Worm (Caenorhabditis elegans) whole organism, young adult: Measurements from ENCODE around the gene F46C3.7.

ENCODE experiments used
- C06A6.2 ChIP-seq: fragments of 200-800 bp; sonication (Bioruptor generic); conservative IDR thresholded peaks from 2 replicates; pipeline ENCODE4 v1.3.6; 2022; ENCODE audit warnings: missing genetic modification characterization, missing compliant biosample characterization
- F39B2.1 ChIP-seq: fragments of 200-800 bp; sonication (Bioruptor generic); IDR thresholded peaks from 2 replicates; pipeline ENCODE4 v1.3.6; 2022; ENCODE audit warnings: missing genetic modification reagents, missing genetic modification characterization, missing compliant biosample characterization
- T26A5.8 ChIP-seq: sonication (generic microtip); optimal IDR thresholded peaks from 2 replicates; lab custom pipeline; 2016; ENCODE audit warnings: missing genetic modification characterization, missing compliant biosample characterization
- Y53F4B.3 ChIP-seq: fragments of 200-800 bp; sonication (Bioruptor generic); IDR thresholded peaks from 2 replicates; pipeline ENCODE4 v1.3.6; 2022; ENCODE audit warnings: missing genetic modification reagents, missing genetic modification characterization, missing compliant biosample characterization
- Y53G8AR.9 ChIP-seq: fragments of 200-800 bp; sonication (Bioruptor generic); conservative IDR thresholded peaks from 2 replicates; pipeline ENCODE4 v1.3.6; 2022; ENCODE audit warnings: missing genetic modification reagents, missing genetic modification characterization, missing compliant biosample characterization
- Y95B8A.8 ChIP-seq: fragments of 200-800 bp; sonication (Bioruptor generic); IDR thresholded peaks from 2 replicates; pipeline ENCODE4 v1.3.6; 2022; ENCODE audit warnings: missing genetic modification reagents, missing genetic modification characterization, missing compliant biosample characterization
- aptf-3 ChIP-seq: fragments of 200-800 bp; sonication (Bioruptor generic); IDR thresholded peaks from 2 replicates; pipeline ENCODE4 v1.3.6; 2022; ENCODE audit warnings: missing genetic modification characterization, missing compliant biosample characterization
- atf-7 ChIP-seq: sonication (generic microtip); optimal IDR thresholded peaks from 2 replicates; lab custom pipeline; 2017; ENCODE audit warnings: mild to moderate bottlenecking, missing genetic modification characterization, missing compliant biosample characterization
- attf-5 ChIP-seq: fragments of 200-800 bp; sonication (Bioruptor generic); optimal IDR thresholded peaks from 2 replicates; lab custom pipeline; 2018; ENCODE audit warnings: mild to moderate bottlenecking, missing genetic modification characterization, missing compliant biosample characterization
- attf-6 ChIP-seq: fragments of 200-800 bp; sonication (Bioruptor generic); IDR thresholded peaks from 2 replicates; pipeline ENCODE4 v1.3.6; 2022; ENCODE audit warnings: missing genetic modification reagents, missing genetic modification characterization, missing compliant biosample characterization
- ccch-3 ChIP-seq: fragments of 200-800 bp; sonication (Bioruptor generic); optimal IDR thresholded peaks from 2 replicates; lab custom pipeline; 2018; ENCODE audit warnings: mild to moderate bottlenecking, missing genetic modification characterization, missing compliant biosample characterization
- cebp-1 ChIP-seq, 2 experiments: fragments of 200-800 bp in 1 of 2; sonication (Bioruptor generic) in 1 of 2; sonication (generic microtip) in 1 of 2; IDR thresholded peaks in 1 of 2; optimal IDR thresholded peaks in 1 of 2; 2 replicates each; pipeline versions ENCODE4 v1.3.6 to Lab custom; 2017 to 2022; ENCODE audit warnings: missing compliant biosample characterization in 2 of 2, missing genetic modification characterization in 2 of 2, mild to moderate bottlenecking in 1 of 2, missing genetic modification reagents in 1 of 2, moderate library complexity in 1 of 2
- cebp-2 ChIP-seq: fragments of 200-800 bp; sonication (Bioruptor generic); IDR thresholded peaks from 2 replicates; pipeline ENCODE4 v1.3.6; 2022; ENCODE audit warnings: missing genetic modification characterization, missing compliant biosample characterization
- ceh-58 ChIP-seq: fragments of 200-800 bp; sonication (Bioruptor generic); IDR thresholded peaks from 2 replicates; pipeline ENCODE4 v1.3.6; 2022; ENCODE audit warnings: missing genetic modification characterization, missing compliant biosample characterization
- ceh-79 ChIP-seq: sonication (generic microtip); optimal IDR thresholded peaks from 2 replicates; lab custom pipeline; 2017; ENCODE audit warnings: mild to moderate bottlenecking, missing genetic modification characterization, missing compliant biosample characterization
- chd-7 ChIP-seq: sonication (generic microtip); optimal IDR thresholded peaks from 2 replicates; lab custom pipeline; 2016; ENCODE audit warnings: mild to moderate bottlenecking, missing genetic modification characterization, moderate library complexity, missing compliant biosample characterization
- dpl-1 ChIP-seq: fragments of 150-350 bp; optimal IDR thresholded peaks from 2 replicates; lab custom pipeline; 2014; ENCODE audit warnings: missing biosample characterization, missing genetic modification reagents, missing genetic modification characterization
- efl-1 ChIP-seq: fragments of 150-350 bp; optimal IDR thresholded peaks from 2 replicates; lab custom pipeline; 2014; ENCODE audit warnings: missing biosample characterization, missing genetic modification reagents, missing genetic modification characterization
- egl-44 ChIP-seq: fragments of 200-800 bp; sonication (Bioruptor generic); IDR thresholded peaks from 2 replicates; pipeline ENCODE4 v1.3.6; 2022; ENCODE audit warnings: missing genetic modification reagents, missing genetic modification characterization, missing compliant biosample characterization
- fkh-3 ChIP-seq: sonication (generic microtip); optimal IDR thresholded peaks from 2 replicates; lab custom pipeline; 2016; ENCODE audit warnings: mild to moderate bottlenecking, missing genetic modification characterization, missing compliant biosample characterization
- him-1 ChIP-seq: sonication (generic microtip); optimal IDR thresholded peaks from 2 replicates; lab custom pipeline; 2016; ENCODE audit warnings: missing genotype, missing genetic modification reagents, missing genetic modification characterization, missing compliant biosample characterization
- hmg-1.2 ChIP-seq: fragments of 200-800 bp; sonication (Bioruptor generic); IDR thresholded peaks from 2 replicates; pipeline ENCODE4 v1.3.6; 2022; ENCODE audit warnings: missing genetic modification reagents, missing genetic modification characterization, missing compliant biosample characterization
- lag-1 ChIP-seq: fragments of 200-800 bp; sonication (Bioruptor generic); IDR thresholded peaks from 2 replicates; pipeline ENCODE4 v1.3.6; 2022; ENCODE audit warnings: missing genetic modification reagents, missing genetic modification characterization, missing compliant biosample characterization
- let-607 ChIP-seq, 2 experiments: fragments of 200-800 bp in 1 of 2; sonication (Bioruptor generic) in 1 of 2; sonication (generic microtip) in 1 of 2; optimal IDR thresholded peaks; 2 replicates each; lab custom pipeline; 2016 to 2018; ENCODE audit warnings: mild to moderate bottlenecking in 2 of 2, missing compliant biosample characterization in 2 of 2, missing genetic modification characterization in 2 of 2, moderate library complexity in 2 of 2, missing genotype in 1 of 2
- lin-26 ChIP-seq: fragments of 200-800 bp; sonication (Bioruptor generic); IDR thresholded peaks from 2 replicates; pipeline ENCODE4 v1.3.6; 2022; ENCODE audit warnings: missing genetic modification reagents, missing genetic modification characterization, missing compliant biosample characterization
- lsy-27 ChIP-seq: sonication (generic microtip); optimal IDR thresholded peaks from 2 replicates; lab custom pipeline; 2017; ENCODE audit warnings: missing genetic modification characterization, mild to moderate bottlenecking, missing compliant biosample characterization, antibody characterized with exemption, missing genotype, borderline replicate concordance; ENCODE audit not compliant: insufficient read depth
- mcd-1 ChIP-seq: fragments of 200-800 bp; sonication (Bioruptor generic); IDR thresholded peaks from 2 replicates; pipeline ENCODE4 v1.3.6; 2022; ENCODE audit warnings: missing genetic modification reagents, missing genetic modification characterization, missing compliant biosample characterization
- mel-28 ChIP-seq: sonication (generic microtip); optimal IDR thresholded peaks from 2 replicates; lab custom pipeline; 2016; ENCODE audit warnings: borderline replicate concordance, mild to moderate bottlenecking, missing genetic modification characterization, missing compliant biosample characterization
- nfya-1 ChIP-seq: sonication (generic microtip); optimal IDR thresholded peaks from 2 replicates; lab custom pipeline; 2017; ENCODE audit warnings: antibody characterized with exemption, missing compliant biosample characterization, missing genetic modification characterization, borderline replicate concordance; ENCODE audit not compliant: insufficient read depth
- nfya-2 ChIP-seq: fragments of 200-800 bp; sonication (Bioruptor generic); IDR thresholded peaks from 2 replicates; pipeline ENCODE4 v1.3.6; 2022; ENCODE audit warnings: missing genetic modification reagents, missing genetic modification characterization, missing compliant biosample characterization
- nfyb-1 ChIP-seq: fragments of 200-800 bp; sonication (Bioruptor generic); IDR thresholded peaks from 2 replicates; pipeline ENCODE4 v1.3.6; 2022; ENCODE audit warnings: missing genetic modification reagents, missing genetic modification characterization, missing compliant biosample characterization
- nhr-179 ChIP-seq: sonication (generic microtip); optimal IDR thresholded peaks from 2 replicates; lab custom pipeline; 2016; ENCODE audit warnings: mild to moderate bottlenecking, missing genetic modification characterization, missing compliant biosample characterization
- nhr-27 ChIP-seq: fragments of 200-800 bp; sonication (Bioruptor generic); optimal IDR thresholded peaks from 2 replicates; lab custom pipeline; 2018; ENCODE audit warnings: mild to moderate bottlenecking, missing genetic modification characterization, moderate library complexity, missing compliant biosample characterization
- pha-4 ChIP-seq: fragments of 150-350 bp; sonication (generic microtip); optimal IDR thresholded peaks from 2 replicates; lab custom pipeline; 2014; ENCODE audit warnings: missing biosample characterization, missing genetic modification reagents, missing genetic modification characterization
- rpc-1 ChIP-seq, 2 experiments: fragments of 150-350 bp in 1 of 2; sonication (generic microtip) in 1 of 2; optimal IDR thresholded peaks; 2 replicates each; lab custom pipeline; 2014 to 2018; ENCODE audit warnings: missing biosample characterization in 1 of 2, missing genetic modification characterization in 1 of 2, missing genetic modification reagents in 1 of 2, missing genotype in 1 of 2
- snpc-1.1 ChIP-seq: sonication (generic microtip); optimal IDR thresholded peaks from 2 replicates; lab custom pipeline; 2017; ENCODE audit warnings: missing genetic modification characterization, mild to moderate bottlenecking, missing compliant biosample characterization, antibody characterized with exemption, moderate library complexity, missing genotype, missing genetic modification reagents; ENCODE audit not compliant: insufficient read depth
- snpc-3.4 ChIP-seq: sonication (generic microtip); optimal IDR thresholded peaks from 2 replicates; lab custom pipeline; 2017; ENCODE audit warnings: missing genetic modification characterization, mild to moderate bottlenecking, missing compliant biosample characterization, antibody characterized with exemption, moderate library complexity, missing genotype, missing genetic modification reagents
- tbp1 ChIP-seq: fragments of 200-800 bp; sonication (Bioruptor generic); optimal IDR thresholded peaks from 2 replicates; lab custom pipeline; 2018; ENCODE audit warnings: mild to moderate bottlenecking, missing genetic modification characterization, missing compliant biosample characterization
- tbx-9 ChIP-seq: sonication (generic microtip); optimal IDR thresholded peaks from 2 replicates; lab custom pipeline; 2016; ENCODE audit warnings: borderline replicate concordance, missing genetic modification characterization, inconsistent platforms, missing compliant biosample characterization
- tlf-1 ChIP-seq: fragments of 200-800 bp; sonication (Bioruptor generic); optimal IDR thresholded peaks from 2 replicates; lab custom pipeline; 2018; ENCODE audit warnings: mild to moderate bottlenecking, missing genetic modification characterization, missing compliant biosample characterization
- zfh-2 ChIP-seq: fragments of 200-800 bp; sonication (Bioruptor generic); conservative IDR thresholded peaks from 2 replicates; pipeline ENCODE4 v1.3.6; 2022; ENCODE audit warnings: missing genetic modification reagents, missing genetic modification characterization, missing compliant biosample characterization
- ztf-22 ChIP-seq: fragments of 200-800 bp; sonication (Bioruptor generic); optimal IDR thresholded peaks from 2 replicates; lab custom pipeline; 2018; ENCODE audit warnings: mild to moderate bottlenecking, missing genetic modification characterization, moderate library complexity, missing compliant biosample characterization
- ztf-25 ChIP-seq: fragments of 200-800 bp; sonication (Bioruptor generic); IDR thresholded peaks from 2 replicates; pipeline ENCODE4 v1.3.6; 2022; ENCODE audit warnings: missing genetic modification reagents, missing genetic modification characterization, missing compliant biosample characterization

F46C3.7 gene

DNA sequence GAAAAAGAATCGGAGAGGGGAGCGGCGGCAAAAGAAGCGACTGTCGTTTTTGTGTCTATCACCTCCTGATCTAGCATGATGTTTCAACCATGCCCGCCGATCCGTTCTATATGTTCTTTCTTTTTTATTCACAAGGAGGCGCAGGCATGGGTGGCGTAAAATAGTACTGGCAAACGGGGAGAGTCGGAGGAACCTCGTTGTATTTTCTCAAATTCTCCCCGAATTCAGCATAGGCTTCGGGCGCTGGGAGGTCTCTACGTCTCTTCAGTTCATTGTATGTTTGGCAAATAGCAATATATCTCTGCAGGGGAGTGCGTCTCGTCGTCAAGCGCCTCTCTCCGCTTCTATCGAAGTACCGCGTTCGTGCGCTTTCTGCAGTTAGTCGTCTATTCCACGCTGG lies 25.4 kb downstream of the F46C3.7 start, which contains the start of gene lin-14 (continued):
- TF ChIP-seq zfh-2 (GFP tag; lab: Robert Waterston, UW), result peak; percentile 94
- TF ChIP-seq egl-44 (GFP tag; lab: Robert Waterston, UW), result no peak
- no peak for TF ChIP-seq nhr-179 (tag; lab: Kevin White, UChicago)
- no peak for TF ChIP-seq pha-4
- no peak for TF ChIP-seq efl-1 (GFP tag; lab: Kevin White, UChicago)
- no peak for TF ChIP-seq lag-1 (GFP tag; lab: Robert Waterston, UW)
- no peak for TF ChIP-seq Y53F4B.3 (GFP tag; lab: Robert Waterston, UW)
- TF ChIP-seq tbp1 (GFP tag; lab: Kevin White, UChicago), result peak; percentile 15
- no peak for TF ChIP-seq rpc-1 (optimal IDR thresholded peaks at IDR 0.05; lab: Kevin White, UChicago)
- no peak for TF ChIP-seq rpc-1 (tag; optimal IDR thresholded peaks at IDR 0.05; lab: Kevin White, UChicago)
- no peak for TF ChIP-seq cebp-1 (GFP tag; IDR thresholded peaks at IDR 0.05; lab: Robert Waterston, UW)
- peak; percentile 58 for TF ChIP-seq cebp-1 (tag; optimal IDR thresholded peaks at IDR 0.05; lab: Kevin White, UChicago)
- no peak for TF ChIP-seq fkh-3 (tag; lab: Kevin White, UChicago)
- TF ChIP-seq Y95B8A.8 (GFP tag; lab: Robert Waterston, UW), result no peak
- TF ChIP-seq F39B2.1 (GFP tag; lab: Robert Waterston, UW), result no peak
- peak; percentile 2 for TF ChIP-seq chd-7 (tag; lab: Kevin White, UChicago)
- no peak for TF ChIP-seq nfya-2 (GFP tag; lab: Robert Waterston, UW)
- 0 out of 2 replicates have a peak, but pooled peaks have one; percentile 63 for TF ChIP-seq cebp-2
- no peak for TF ChIP-seq dpl-1 (GFP tag; lab: Kevin White, UChicago)
- no peak for TF ChIP-seq ztf-22 (GFP tag; lab: Kevin White, UChicago)
- TF ChIP-seq C06A6.2 (GFP tag; lab: Robert Waterston, UW), result no peak
- peak; percentile 1 for TF ChIP-seq attf-5 (GFP tag; lab: Kevin White, UChicago)
- no peak for TF ChIP-seq him-1 (tag; lab: Kevin White, UChicago)

DNA sequence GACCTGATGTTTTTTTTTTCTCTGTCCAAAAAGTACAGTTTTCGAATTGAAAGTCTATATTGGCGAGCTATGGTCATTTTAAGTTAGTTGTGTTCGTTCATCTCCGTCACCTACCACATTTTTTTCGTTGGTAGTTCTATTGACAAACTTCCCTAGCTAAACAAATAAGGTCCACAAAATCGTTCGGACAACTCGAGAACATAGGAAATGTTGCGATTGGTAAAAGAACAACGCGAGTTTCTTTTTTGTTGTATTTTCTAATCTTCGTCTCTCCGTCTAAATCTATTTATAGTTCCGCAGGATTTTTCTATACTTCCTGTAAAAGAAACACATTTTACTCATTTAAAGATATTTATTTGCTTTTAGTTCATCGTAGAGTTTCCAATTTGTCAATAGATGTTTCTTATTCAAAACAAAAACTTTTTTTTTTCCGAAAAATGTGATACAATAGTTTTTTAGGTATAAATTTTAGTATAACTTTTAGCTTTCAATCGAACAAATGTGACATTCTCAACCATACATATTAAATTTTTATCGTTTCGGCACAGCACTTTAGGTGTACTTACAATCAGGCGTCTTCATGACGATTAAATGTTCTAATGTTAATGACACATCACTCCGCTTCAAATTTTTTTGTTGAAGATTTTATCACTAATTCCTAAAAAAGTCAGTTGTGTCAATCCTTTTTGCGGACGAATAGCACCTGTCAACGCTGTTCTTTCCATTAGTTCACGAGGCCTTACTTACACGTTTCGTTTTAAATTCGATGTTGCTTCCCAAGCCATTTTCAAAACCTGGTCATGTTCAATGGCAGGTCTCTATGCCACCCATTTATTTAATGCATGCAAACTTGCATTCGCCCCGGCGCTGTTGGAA lies 26.8 kb downstream of the F46C3.7 start:
- TF ChIP-seq T26A5.8 (tag; lab: Kevin White, UChicago), result no peak
- no peak for TF ChIP-seq nfya-1 (tag; lab: Kevin White, UChicago)
- TF ChIP-seq lsy-27 (tag; lab: Kevin White, UChicago), result no peak
- no peak for TF ChIP-seq tlf-1
- no peak for TF ChIP-seq ceh-79 (tag; lab: Kevin White, UChicago)
- no peak for TF ChIP-seq dpl-1 (GFP tag; lab: Kevin White, UChicago)
- TF ChIP-seq fkh-3 (tag; lab: Kevin White, UChicago), result no peak
- no peak for TF ChIP-seq lag-1 (GFP tag; lab: Robert Waterston, UW)
- no peak for TF ChIP-seq ccch-3 (GFP tag; lab: Kevin White, UChicago)
- TF ChIP-seq let-607 (tag; optimal IDR thresholded peaks at IDR 0.05; lab: Kevin White, UChicago), result peak in 1 of 2 experiments; percentile 46
- TF ChIP-seq attf-5 (GFP tag; lab: Kevin White, UChicago), result no peak
- TF ChIP-seq tbx-9, result no peak
- TF ChIP-seq mel-28 (tag; lab: Kevin White, UChicago), result no peak
- TF ChIP-seq aptf-3, result no peak
- no peak for TF ChIP-seq nhr-27 (tag; lab: Kevin White, UChicago)
- no peak for TF ChIP-seq mcd-1
- no peak for TF ChIP-seq zfh-2 (GFP tag; lab: Robert Waterston, UW)
- no peak for TF ChIP-seq snpc-1.1
- TF ChIP-seq ztf-25 (GFP tag; lab: Robert Waterston, UW), result no peak
- TF ChIP-seq hmg-1.2 (GFP tag; lab: Robert Waterston, UW), result no peak
- TF ChIP-seq attf-6 (GFP tag; lab: Robert Waterston, UW), result no peak
- TF ChIP-seq lin-26 (GFP tag; lab: Robert Waterston, UW), result no peak
- no peak for TF ChIP-seq snpc-3.4 (tag; lab: Kevin White, UChicago)
- peak; percentile 5 for TF ChIP-seq atf-7 (tag; lab: Kevin White, UChicago)
- TF ChIP-seq ceh-58 (GFP tag; lab: Robert Waterston, UW), result no peak
- TF ChIP-seq Y53G8AR.9, result no peak
- TF ChIP-seq nfyb-1 (GFP tag; lab: Robert Waterston, UW), result 0 out of 2 replicates have a peak, but pooled peaks have one; percentile 28
